Fruit fly (Drosophila melanogaster) whole organism, embryonic: Measurements from ENCODE around the gene Ctu2.

Experiments used
- Asciz ChIP-seq: fragments of 200-800 bp; sonication (Bioruptor generic); optimal IDR thresholded peaks from 2 replicates; lab custom pipeline; 2017; ENCODE audit warnings: missing biosample characterization, mild to moderate bottlenecking, missing genetic modification characterization, missing genetic modification reagents
- Bteb2 ChIP-seq: fragments of 200-800 bp; sonication (Bioruptor generic); optimal IDR thresholded peaks from 2 replicates; lab custom pipeline; 2016; ENCODE audit warnings: missing biosample characterization, missing genetic modification characterization
- CG10209 ChIP-seq: fragments of 200-800 bp; sonication (Bioruptor generic); optimal IDR thresholded peaks from 3 replicates; lab custom pipeline; 2017; ENCODE audit warnings: missing biosample characterization, mild to moderate bottlenecking, missing genetic modification characterization, missing genetic modification reagents
- CG10565 ChIP-seq: fragments of 200-800 bp; sonication (Bioruptor generic); optimal IDR thresholded peaks from 3 replicates; lab custom pipeline; 2016; ENCODE audit warnings: missing biosample characterization, mild to moderate bottlenecking, missing genetic modification characterization
- CG11560 ChIP-seq: fragments of 200-800 bp; sonication (Bioruptor generic); IDR thresholded peaks from 3 replicates; pipeline ENCODE4 v1.3.6; 2022; ENCODE audit warnings: missing biosample characterization, missing genetic modification characterization
- CG11695 ChIP-seq: fragments of 200-800 bp; sonication (Bioruptor generic); IDR thresholded peaks from 3 replicates; pipeline ENCODE4 v1.3.6; 2022; ENCODE audit warnings: missing biosample characterization, missing genetic modification characterization
- CG12071 ChIP-seq: fragments of 200-800 bp; sonication (Bioruptor generic); optimal IDR thresholded peaks from 3 replicates; lab custom pipeline; 2018; ENCODE audit warnings: missing biosample characterization, mild to moderate bottlenecking, missing genetic modification characterization
- CG12219 ChIP-seq: fragments of 200-800 bp; sonication (Bioruptor generic); optimal IDR thresholded peaks from 3 replicates; lab custom pipeline; 2018; ENCODE audit warnings: missing biosample characterization, mild to moderate bottlenecking, missing genetic modification characterization
- CG13775 ChIP-seq: fragments of 200-800 bp; sonication (Bioruptor generic); optimal IDR thresholded peaks from 3 replicates; lab custom pipeline; 2017; ENCODE audit warnings: missing biosample characterization, mild to moderate bottlenecking, missing genetic modification characterization
- CG17361 ChIP-seq: fragments of 200-800 bp; sonication (Bioruptor generic); IDR thresholded peaks from 3 replicates; pipeline ENCODE4 v1.3.6; 2022; ENCODE audit warnings: missing biosample characterization, missing genetic modification characterization
- CG2120 ChIP-seq: fragments of 200-800 bp; sonication (Bioruptor generic); optimal IDR thresholded peaks from 3 replicates; lab custom pipeline; 2016; ENCODE audit warnings: missing biosample characterization, missing genetic modification characterization
- CG3163 ChIP-seq: fragments of 200-800 bp; sonication (Bioruptor generic); optimal IDR thresholded peaks from 3 replicates; lab custom pipeline; 2016; ENCODE audit warnings: missing biosample characterization, missing genetic modification characterization
- CG43689 ChIP-seq: fragments of 200-800 bp; sonication (Bioruptor generic); IDR thresholded peaks from 2 replicates; pipeline ENCODE4 v1.3.6; 2022; ENCODE audit warnings: missing biosample characterization, missing genetic modification characterization
- CG7745 ChIP-seq: fragments of 200-800 bp; sonication (Bioruptor generic); optimal IDR thresholded peaks from 2 replicates; lab custom pipeline; 2018; ENCODE audit warnings: missing biosample characterization, mild to moderate bottlenecking, missing genetic modification characterization, moderate library complexity
- CG9215 ChIP-seq: fragments of 200-800 bp; sonication (Bioruptor generic); IDR thresholded peaks from 2 replicates; pipeline ENCODE4 v1.3.6; 2022; ENCODE audit warnings: missing biosample characterization, missing genetic modification characterization
- CTCF ChIP-seq: fragments of 200-800 bp; sonication (Bioruptor generic); optimal IDR thresholded peaks from 2 replicates; lab custom pipeline; 2017; ENCODE audit warnings: missing biosample characterization, mild to moderate bottlenecking, missing genetic modification characterization, moderate library complexity
- Chrac-16 ChIP-seq: fragments of 200-800 bp; sonication (Bioruptor generic); optimal IDR thresholded peaks from 3 replicates; lab custom pipeline; 2016; ENCODE audit warnings: missing biosample characterization, missing genetic modification characterization
- CoRest ChIP-seq: fragments of 200-800 bp; sonication (Bioruptor generic); optimal IDR thresholded peaks from 3 replicates; lab custom pipeline; 2018; ENCODE audit warnings: missing biosample characterization, mild to moderate bottlenecking, missing genetic modification characterization, moderate library complexity
- D ChIP-seq, 2 experiments: fragments of 200-800 bp in 1 of 2; fragments of >200 bp in 1 of 2; sonication (Bioruptor generic) in 1 of 2; optimal IDR thresholded peaks; 2 replicates in 1 of 2; 3 replicates in 1 of 2; lab custom pipeline; 2017; ENCODE audit warnings: mild to moderate bottlenecking in 1 of 2, missing biosample characterization in 1 of 2, missing genetic modification characterization in 1 of 2, missing genetic modification reagents in 1 of 2
- Deaf1 ChIP-seq: fragments of 200-800 bp; optimal IDR thresholded peaks from 3 replicates; lab custom pipeline; 2019; ENCODE audit warnings: missing biosample characterization, mild to moderate bottlenecking, missing genetic modification characterization, moderate library complexity
- E2f2 ChIP-seq: fragments of 200-800 bp; sonication (Bioruptor generic); IDR thresholded peaks from 2 replicates; pipeline ENCODE4 v1.3.6; 2022; ENCODE audit warnings: missing biosample characterization, missing genetic modification characterization
- Fer1 ChIP-seq: fragments of 200-800 bp; sonication (Bioruptor generic); optimal IDR thresholded peaks from 2 replicates; lab custom pipeline; 2017; ENCODE audit warnings: missing biosample characterization, mild to moderate bottlenecking, missing genetic modification characterization
- H15 ChIP-seq: fragments of 200-800 bp; sonication (Bioruptor generic); IDR thresholded peaks from 3 replicates; pipeline ENCODE4 v1.3.6; 2022; ENCODE audit warnings: missing biosample characterization, missing genetic modification characterization
- HmgZ ChIP-seq: fragments of 200-800 bp; sonication (Bioruptor generic); optimal IDR thresholded peaks from 2 replicates; lab custom pipeline; 2018; ENCODE audit warnings: missing biosample characterization, mild to moderate bottlenecking, missing genetic modification characterization
- MBD-R2 ChIP-seq: fragments of 200-800 bp; sonication (Bioruptor generic); IDR thresholded peaks from 2 replicates; pipeline ENCODE4 v1.3.6; 2022; ENCODE audit warnings: missing biosample characterization, missing genetic modification characterization
- MESR4 ChIP-seq: fragments of 200-800 bp; sonication (Bioruptor generic); optimal IDR thresholded peaks from 2 replicates; lab custom pipeline; 2018; ENCODE audit warnings: missing biosample characterization, mild to moderate bottlenecking, missing genetic modification characterization, moderate library complexity
- Mes4 ChIP-seq: fragments of 200-800 bp; sonication (Bioruptor generic); optimal IDR thresholded peaks from 2 replicates; lab custom pipeline; 2016; ENCODE audit warnings: missing biosample characterization, missing genetic modification characterization
- Rx ChIP-seq: fragments of 200-800 bp; sonication (Bioruptor generic); IDR thresholded peaks from 2 replicates; pipeline ENCODE4 v1.3.6; 2022; ENCODE audit warnings: missing biosample characterization, missing genetic modification characterization
- Usf ChIP-seq: fragments of 200-800 bp; sonication (Bioruptor generic); optimal IDR thresholded peaks from 2 replicates; lab custom pipeline; 2017; ENCODE audit warnings: missing genotype, missing biosample characterization, missing genetic modification characterization
- ab ChIP-seq: fragments of 200-800 bp; sonication (Bioruptor generic); optimal IDR thresholded peaks from 2 replicates; lab custom pipeline; 2016; ENCODE audit warnings: missing biosample characterization, missing genetic modification characterization
- abd-A ChIP-seq: fragments of 200-800 bp; sonication (Bioruptor generic); optimal IDR thresholded peaks from 3 replicates; lab custom pipeline; 2019; ENCODE audit warnings: missing biosample characterization, mild to moderate bottlenecking, missing genetic modification characterization, moderate library complexity
- bigmax ChIP-seq: fragments of 200-800 bp; sonication (Bioruptor generic); optimal IDR thresholded peaks from 2 replicates; lab custom pipeline; 2018; ENCODE audit warnings: missing biosample characterization, mild to moderate bottlenecking, missing genetic modification characterization
- btn ChIP-seq: fragments of 200-800 bp; sonication (Bioruptor generic); optimal IDR thresholded peaks from 2 replicates; lab custom pipeline; 2016; ENCODE audit warnings: missing biosample characterization, missing genetic modification characterization
- cas ChIP-seq: fragments of 200-800 bp; sonication (Bioruptor generic); IDR thresholded peaks from 2 replicates; pipeline ENCODE4 v1.3.6; 2022; ENCODE audit warnings: missing biosample characterization, missing genetic modification characterization
- chinmo ChIP-seq: fragments of 200-800 bp; sonication (Bioruptor generic); IDR thresholded peaks from 4 replicates; pipeline ENCODE4 v1.3.6; 2022; ENCODE audit warnings: missing biosample characterization, missing genetic modification characterization; ENCODE audit not compliant: partially characterized antibody
- crol ChIP-seq: fragments of 200-800 bp; sonication (Bioruptor generic); IDR thresholded peaks from 2 replicates; pipeline ENCODE4 v1.3.6; 2022; ENCODE audit warnings: missing biosample characterization, missing genetic modification characterization
- dati ChIP-seq: fragments of 200-800 bp; sonication (Bioruptor generic); IDR thresholded peaks from 2 replicates; pipeline ENCODE4 v1.3.6; 2022; ENCODE audit warnings: missing biosample characterization, missing genetic modification characterization
- dimm ChIP-seq: fragments of 200-800 bp; sonication (Bioruptor generic); IDR thresholded peaks from 2 replicates; pipeline ENCODE4 v1.3.6; 2022; ENCODE audit warnings: missing biosample characterization, missing genetic modification characterization
- dmrt99B ChIP-seq: fragments of 200-800 bp; sonication (Bioruptor generic); optimal IDR thresholded peaks from 2 replicates; lab custom pipeline; 2018; ENCODE audit warnings: missing biosample characterization, mild to moderate bottlenecking, missing genetic modification characterization, moderate library complexity
- eve ChIP-seq, 2 experiments: fragments of >200 bp; optimal IDR thresholded peaks; 2 replicates each; lab custom pipeline; 2017; ENCODE audit warnings: missing biosample characterization in 2 of 2, missing genetic modification characterization in 2 of 2
- gce ChIP-seq: fragments of 200-800 bp; sonication (Bioruptor generic); IDR thresholded peaks from 3 replicates; pipeline ENCODE4 v1.3.6; 2022; ENCODE audit warnings: missing biosample characterization, missing genetic modification characterization
- lbe ChIP-seq: fragments of 200-800 bp; sonication (Bioruptor generic); optimal IDR thresholded peaks from 2 replicates; lab custom pipeline; 2016; ENCODE audit warnings: missing biosample characterization, mild to moderate bottlenecking, missing genetic modification characterization
- lov ChIP-seq, 2 experiments: fragments of 200-800 bp in 1 of 2; fragments of >200 bp in 1 of 2; sonication (Bioruptor generic) in 1 of 2; IDR thresholded peaks in 1 of 2; optimal IDR thresholded peaks in 1 of 2; 2 replicates in 1 of 2; 3 replicates in 1 of 2; pipeline versions ENCODE4 v1.3.6 to Lab custom; 2017 to 2022; ENCODE audit warnings: missing biosample characterization in 1 of 2, missing genetic modification characterization in 1 of 2
- onecut ChIP-seq: fragments of 200-800 bp; sonication (Bioruptor generic); IDR thresholded peaks from 2 replicates; pipeline ENCODE4 v1.3.6; 2022; ENCODE audit warnings: missing biosample characterization, missing genetic modification characterization
- pum ChIP-seq: fragments of 200-800 bp; sonication (Bioruptor generic); optimal IDR thresholded peaks from 2 replicates; lab custom pipeline; 2016; ENCODE audit warnings: missing biosample characterization, missing genetic modification characterization
- rib ChIP-seq: fragments of 200-800 bp; sonication (Bioruptor generic); IDR thresholded peaks from 2 replicates; pipeline ENCODE4 v1.3.6; 2022; ENCODE audit warnings: missing biosample characterization, missing genetic modification characterization
- sim ChIP-seq: fragments of 200-800 bp; sonication (Bioruptor generic); IDR thresholded peaks from 2 replicates; pipeline ENCODE4 v1.3.6; 2022; ENCODE audit warnings: missing biosample characterization, missing genetic modification characterization
- sr ChIP-seq: fragments of 200-800 bp; sonication (Bioruptor generic); IDR thresholded peaks from 3 replicates; pipeline ENCODE4 v1.3.6; 2022; ENCODE audit warnings: missing biosample characterization, missing genetic modification characterization
- trh ChIP-seq: fragments of 200-800 bp; sonication (Bioruptor generic); optimal IDR thresholded peaks from 2 replicates; lab custom pipeline; 2016; ENCODE audit warnings: missing biosample characterization, missing genetic modification characterization
- tup ChIP-seq: fragments of 200-800 bp; sonication (Bioruptor generic); optimal IDR thresholded peaks from 2 replicates; lab custom pipeline; 2016; ENCODE audit warnings: missing biosample characterization, mild to moderate bottlenecking, missing genetic modification characterization, moderate library complexity

The Ctu2 gene

dm6 chr2L:19533247-19533646, 40.2 kb upstream of the Ctu2 start, which contains the start of gene CG33116 (continued):
- TF ChIP-seq CG12071 = peak; percentile 79
- TF ChIP-seq Rx (GFP tag; lab: Robert Waterston, UW) = peak; percentile 65
- TF ChIP-seq lov (optimal IDR thresholded peaks at IDR 0.05; lab: Kevin White, UChicago) = no peak
- TF ChIP-seq lov (GFP tag; IDR thresholded peaks at IDR 0.05; lab: Robert Waterston, UW) = peak; percentile 81
- peak; percentile 42; the same call in 1 of the 3 replicates for TF ChIP-seq CG11560 (tag; lab: Robert Waterston, UW)
- TF ChIP-seq dmrt99B = peak; percentile 86
- peak; percentile 86 for TF ChIP-seq lbe (GFP tag; lab: Kevin White, UChicago)
- TF ChIP-seq CG10209 (GFP tag; lab: Kevin White, UChicago) = peak; percentile 76
- peak; percentile 74 for TF ChIP-seq CG13775 (GFP tag; lab: Kevin White, UChicago)
- TF ChIP-seq CG7745 = peak; percentile 14
- TF ChIP-seq CTCF (GFP tag; lab: Kevin White, UChicago) = peak; percentile 30
- TF ChIP-seq tup = peak; percentile 66
- TF ChIP-seq Deaf1 (tag; lab: Kevin White, UChicago) = peak; percentile 42
- TF ChIP-seq Asciz (GFP tag; lab: Kevin White, UChicago) = peak; percentile 68
- peak; percentile 26 for TF ChIP-seq ab (GFP tag; lab: Kevin White, UChicago)
- TF ChIP-seq Chrac-16 (GFP tag; lab: Kevin White, UChicago) = peak; percentile 81
- no peak for TF ChIP-seq dati (GFP tag; lab: Robert Waterston, UW)
- TF ChIP-seq Bteb2 (GFP tag; lab: Kevin White, UChicago) = peak; percentile 79
- peak; percentile 80 for TF ChIP-seq CoRest
- TF ChIP-seq H15 = peak; percentile 68; the same call in 1 of the 3 replicates
- peak; percentile 5 for TF ChIP-seq bigmax
- TF ChIP-seq gce (GFP tag; lab: Robert Waterston, UW) = peak; percentile 27; the same call in 1 of the 3 replicates
- TF ChIP-seq D (optimal IDR thresholded peaks at IDR 0.05; lab: Kevin White, UChicago) = no peak
- peak; percentile 63 for TF ChIP-seq D (GFP tag; optimal IDR thresholded peaks at IDR 0.05; lab: Kevin White, UChicago)
- peak; percentile 96 for TF ChIP-seq MBD-R2 (GFP tag; lab: Robert Waterston, UW)
- TF ChIP-seq sr (GFP tag; lab: Robert Waterston, UW) = no peak
- TF ChIP-seq onecut (GFP tag; lab: Robert Waterston, UW) = peak; percentile 81
- no peak for TF ChIP-seq eve (GFP tag; optimal IDR thresholded peaks at IDR 0.05; lab: Kevin White, UChicago)
- TF ChIP-seq trh (GFP tag; lab: Kevin White, UChicago) = peak; percentile 49
- TF ChIP-seq abd-A (tag; lab: Kevin White, UChicago) = no peak
- peak; percentile 84 for TF ChIP-seq CG17361 (GFP tag; lab: Robert Waterston, UW)
- peak; percentile 91 for TF ChIP-seq CG2120 (GFP tag; lab: Kevin White, UChicago)
- peak; percentile 76; the same call in 2 of the 3 replicates for TF ChIP-seq CG11695 (GFP tag; lab: Robert Waterston, UW)
- TF ChIP-seq HmgZ = peak; percentile 89
- peak; percentile 59 for TF ChIP-seq btn (GFP tag; lab: Kevin White, UChicago)
- TF ChIP-seq CG10565 (GFP tag; lab: Kevin White, UChicago) = peak; percentile 19
- TF ChIP-seq Mes4 (GFP tag; lab: Kevin White, UChicago) = peak; percentile 53
- TF ChIP-seq Fer1 = peak; percentile 83
- TF ChIP-seq MESR4 (GFP tag; lab: Kevin White, UChicago) = peak; percentile 57
- TF ChIP-seq sim = 0 out of 2 replicates have a peak, but pooled peaks have one; percentile 52
- peak; percentile 32; the same call in 1 of the 2 replicates for TF ChIP-seq cas (GFP tag; lab: Robert Waterston, UW)
- TF ChIP-seq CG43689 (GFP tag; lab: Robert Waterston, UW) = peak; percentile 49
- peak; percentile 72 for TF ChIP-seq CG3163 (GFP tag; lab: Kevin White, UChicago)
- TF ChIP-seq pum (GFP tag; lab: Kevin White, UChicago) = peak; percentile 85
- TF ChIP-seq E2f2 (GFP tag; lab: Robert Waterston, UW) = peak; percentile 66
- 0 out of 4 replicates have a peak, but pooled peaks have one; percentile 46 for TF ChIP-seq chinmo
- no peak for TF ChIP-seq crol
- TF ChIP-seq CG12219 (GFP tag; lab: Kevin White, UChicago) = peak; percentile 74
- TF ChIP-seq CG9215 = peak; percentile 51; the same call in 1 of the 2 replicates
- peak; percentile 37; the same call in 1 of the 2 replicates for TF ChIP-seq dimm (GFP tag; lab: Robert Waterston, UW)
- peak; percentile 78 for TF ChIP-seq rib (GFP tag; lab: Robert Waterston, UW)
- peak; percentile 65 for TF ChIP-seq Usf (GFP tag; lab: Kevin White, UChicago)
